Fruit fly (Drosophila melanogaster): ENCODE results near the gene CG14537.

CG14537 gene

DNA sequence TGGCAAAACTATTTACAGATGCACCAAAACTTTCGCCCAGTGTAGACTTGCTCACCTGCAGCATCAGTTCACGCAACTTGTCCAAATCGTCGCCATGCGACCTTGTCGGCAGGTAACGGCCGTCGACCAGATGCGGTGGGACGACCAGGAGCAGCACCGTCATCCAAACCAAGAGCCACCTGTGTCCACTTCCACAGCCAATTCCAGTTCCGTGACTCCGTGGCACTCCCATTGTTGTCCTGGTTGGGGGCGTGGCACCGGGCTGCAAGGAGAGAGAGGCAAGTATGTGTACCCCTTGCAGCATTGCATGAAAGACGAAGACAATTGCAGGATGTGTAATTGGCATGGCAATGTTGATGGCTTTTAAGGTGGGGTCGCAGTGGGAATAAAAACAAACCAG, 30.0 kb downstream of the CG14537 start:
- TF ChIP-seq noc (tag; optimal IDR thresholded peaks at IDR 0.05) = no peak

- TF ChIP-seq noc (tag; optimal IDR thresholded peaks at IDR 0.05) = no peak
These were observed 31.1 kb downstream of the CG14537 start, which contains the start of gene Proc for dm6 chr2L:7871332-7871731. Gene Proc (minus strand): TSS chr2L:7871432.

DNA sequence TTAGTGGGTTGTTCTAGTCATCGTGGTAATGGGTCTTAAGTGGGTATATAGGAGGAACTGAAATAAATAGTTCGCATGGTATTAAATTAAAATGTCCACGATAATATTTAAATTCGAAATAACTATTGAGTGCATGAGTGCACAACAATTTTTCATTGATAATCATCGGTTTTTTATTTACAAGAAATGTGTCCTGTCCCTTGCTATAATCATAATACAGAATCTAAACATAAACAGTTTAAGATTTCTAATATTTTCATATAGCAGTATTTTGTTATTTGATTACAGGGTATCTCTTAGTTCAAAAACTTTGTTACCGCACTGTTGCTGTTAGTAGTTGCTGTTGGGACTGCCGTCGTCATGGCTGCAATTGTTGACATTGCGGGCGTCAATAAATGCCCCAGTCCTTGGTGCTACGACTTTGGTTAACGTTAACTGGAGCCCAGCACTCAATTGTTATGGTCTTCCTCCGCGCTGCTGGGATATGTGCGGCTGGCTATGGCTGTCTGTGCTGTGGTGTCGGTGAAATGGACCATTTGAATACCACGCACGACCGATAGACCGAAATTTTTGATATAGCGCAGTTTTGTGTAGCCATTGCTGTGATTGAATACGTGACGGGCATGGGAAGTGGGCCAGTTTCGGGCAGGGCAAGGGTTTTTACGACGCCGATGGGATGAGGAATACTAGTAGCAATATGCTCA, 31.7 kb downstream of the CG14537 start:
- TF ChIP-seq noc (tag; optimal IDR thresholded peaks at IDR 0.05) = no peak

- TF ChIP-seq noc (tag; optimal IDR thresholded peaks at IDR 0.05) = no peak
These were observed 32.4 kb downstream of the CG14537 start for dm6 chr2L:7872680-7873079.

dm6 chr2L:7875676-7876075, 35.4 kb downstream of the CG14537 start:
- peak; percentile 33 for TF ChIP-seq noc (tag; optimal IDR thresholded peaks at IDR 0.05)

- no peak for TF ChIP-seq noc (tag; optimal IDR thresholded peaks at IDR 0.05)
These were observed 36.4 kb downstream of the CG14537 start for dm6 chr2L:7876520-7877232.

DNA sequence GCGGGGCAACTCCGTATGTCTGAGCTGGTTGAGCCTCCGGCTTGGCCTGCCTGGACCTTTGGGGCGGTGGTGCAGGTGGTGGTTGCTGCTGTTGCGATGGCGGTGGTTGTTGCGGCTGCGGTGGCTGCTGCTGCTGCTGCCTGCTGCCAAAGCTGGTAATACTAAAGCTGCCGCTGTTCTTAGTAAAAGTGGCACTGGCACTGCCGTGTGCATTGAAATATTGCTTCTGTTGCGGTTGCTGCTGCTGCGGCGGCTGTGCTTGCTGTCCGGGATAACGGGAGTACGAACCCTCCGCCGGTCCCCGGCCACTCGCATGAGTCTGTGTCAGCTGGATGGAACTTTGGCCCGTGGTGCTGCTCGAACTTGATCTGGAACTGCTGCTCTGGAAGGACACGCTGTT, 38.1 kb downstream of the CG14537 start:
- TF ChIP-seq noc (tag; optimal IDR thresholded peaks at IDR 0.05) = no peak

DNA sequence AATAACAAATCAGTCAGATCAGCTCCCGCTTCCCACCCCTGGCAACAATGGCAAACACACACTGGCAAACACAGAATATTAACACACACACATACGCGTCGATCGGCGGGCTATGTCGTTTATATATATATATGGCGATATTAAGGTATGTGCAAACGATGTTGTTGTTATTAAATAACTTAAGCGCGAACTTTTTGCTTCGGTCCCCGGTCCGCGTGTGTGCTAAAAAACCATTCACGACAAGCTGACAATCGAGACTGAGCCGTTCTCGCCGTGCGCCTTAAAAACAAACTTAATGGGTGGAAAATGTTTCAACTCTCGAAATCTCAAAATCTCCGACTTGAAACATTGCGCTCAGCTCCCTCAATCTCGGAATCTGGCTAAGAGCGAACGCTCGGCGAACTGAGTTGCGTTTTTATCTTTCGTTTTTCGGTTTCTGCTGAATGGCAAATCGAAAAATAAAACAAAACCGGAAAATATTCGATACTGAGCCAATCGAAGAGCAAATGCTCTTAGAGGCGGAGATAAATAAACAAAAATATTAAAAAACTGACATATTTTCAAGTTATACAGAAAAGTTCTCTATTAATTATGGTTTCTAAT, 39.1 kb downstream of the CG14537 start, which contains the start of gene spz3:
Gene spz3, minus strand, starts transcription at position 261 of the 603 bp plus-strand sequence.
- no peak for TF ChIP-seq noc (tag; optimal IDR thresholded peaks at IDR 0.05)

DNA sequence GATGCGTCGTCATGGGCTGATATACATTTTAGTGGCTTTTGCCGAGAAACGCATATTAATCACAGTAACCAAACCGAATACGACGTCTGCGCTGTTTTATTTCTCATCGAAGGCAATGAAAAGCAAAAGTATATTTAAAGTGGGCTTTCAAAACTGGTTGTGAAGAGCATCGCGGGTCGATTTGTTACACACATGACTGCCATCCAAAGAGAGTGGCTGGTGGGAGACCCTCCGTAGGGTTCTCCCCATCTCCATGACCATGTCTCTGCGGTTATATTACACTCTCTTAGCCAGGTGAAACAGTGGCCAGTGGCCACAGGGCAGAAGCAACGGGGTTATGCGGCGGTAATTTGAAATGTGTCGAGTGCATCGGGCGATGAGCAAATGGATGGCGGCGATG, 40.2 kb downstream of the CG14537 start:
- TF ChIP-seq noc (tag; optimal IDR thresholded peaks at IDR 0.05) = no peak

- TF ChIP-seq noc (tag; optimal IDR thresholded peaks at IDR 0.05) = no peak
These were observed 45.0 kb downstream of the CG14537 start, which contains the start of the genes SmE and CG34132 for dm6 chr2L:7885271-7885670. Gene SmE (minus strand): TSS chr2L:7885450. Gene CG34132 (plus strand): TSS chr2L:7885503.

DNA sequence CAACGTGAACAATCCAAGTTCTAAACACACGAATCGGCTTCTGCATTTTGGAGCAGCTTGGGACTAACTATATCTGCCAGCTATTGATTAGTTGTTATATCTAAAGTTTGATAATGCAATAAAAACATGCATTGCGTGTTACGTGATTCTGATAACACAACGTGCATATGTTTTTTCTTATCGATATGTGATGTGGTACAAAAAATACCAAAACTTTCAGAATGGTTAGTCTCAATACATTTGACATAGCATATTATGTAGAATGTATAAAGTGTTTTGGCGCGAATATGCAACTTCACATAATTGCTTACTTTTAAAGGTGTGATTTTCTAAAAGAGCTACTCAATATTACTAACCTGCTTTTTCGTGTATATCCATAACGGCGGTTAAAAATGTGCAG, 45.7 kb downstream of the CG14537 start:
- TF ChIP-seq noc (tag; optimal IDR thresholded peaks at IDR 0.05) = no peak

DNA sequence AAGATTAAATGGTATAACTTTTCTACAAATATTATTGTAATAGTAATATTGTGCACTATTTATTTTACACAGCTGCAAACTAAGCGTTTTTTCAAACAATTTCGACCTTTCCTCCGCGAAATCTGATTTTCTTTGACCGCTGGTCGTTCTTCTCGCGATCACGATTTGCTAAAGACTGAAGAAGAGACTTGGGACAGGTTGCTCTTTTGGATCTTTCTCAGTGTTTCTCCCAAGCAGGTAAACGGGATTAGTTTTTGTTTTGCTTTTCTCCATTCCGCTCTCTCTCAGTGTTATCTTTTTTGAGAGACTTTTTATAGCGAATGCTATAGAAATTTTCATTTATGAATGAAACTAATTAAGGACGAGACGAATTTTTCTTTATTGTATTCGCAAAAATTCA, 47.1 kb downstream of the CG14537 start, which contains the start of gene CG7102:
Gene CG7102, minus strand, starts transcription at position 181 of the 400 bp plus-strand sequence.
- no peak for TF ChIP-seq noc (tag; optimal IDR thresholded peaks at IDR 0.05)

dm6 chr2L:7889029-7889428, 48.8 kb downstream of the CG14537 start, which contains the start of gene Spn28Da:
Gene Spn28Da (minus strand): TSS chr2L:7889129.
- no peak for TF ChIP-seq noc (tag; optimal IDR thresholded peaks at IDR 0.05)

dm6 chr2L:7890654-7891114, 50.4 kb downstream of the CG14537 start, which contains the start of gene Spn28Db:
Gene Spn28Db (minus strand): TSS chr2L:7890704.
- no peak for TF ChIP-seq noc (tag; optimal IDR thresholded peaks at IDR 0.05)

Measured in whole organism, larva.